Fruit fly (Drosophila melanogaster) whole organism, embryonic: ENCODE measurements around the gene CG15153.

ENCODE experiments used
- Bgb ChIP-seq: fragments of 200-800 bp; sonication (Bioruptor generic); IDR thresholded peaks from 2 replicates; pipeline ENCODE4 v1.3.6; 2022; ENCODE audit warnings: missing biosample characterization, missing genetic modification characterization; ENCODE audit not compliant: partially characterized antibody
- CG11723 ChIP-seq: fragments of 200-800 bp; sonication (Bioruptor generic); optimal IDR thresholded peaks from 2 replicates; lab custom pipeline; 2017; ENCODE audit warnings: missing biosample characterization, mild to moderate bottlenecking, missing genetic modification characterization
- CG12219 ChIP-seq: fragments of 200-800 bp; sonication (Bioruptor generic); optimal IDR thresholded peaks from 3 replicates; lab custom pipeline; 2018; ENCODE audit warnings: missing biosample characterization, mild to moderate bottlenecking, missing genetic modification characterization
- CG12391 ChIP-seq: fragments of 200-800 bp; sonication (Bioruptor generic); optimal IDR thresholded peaks from 3 replicates; lab custom pipeline; 2018; ENCODE audit warnings: missing biosample characterization, mild to moderate bottlenecking, missing genetic modification characterization, moderate library complexity
- CG13123 ChIP-seq: fragments of 200-800 bp; sonication (Bioruptor generic); optimal IDR thresholded peaks from 2 replicates; lab custom pipeline; 2016; ENCODE audit warnings: missing biosample characterization, missing genetic modification characterization
- CG14441 ChIP-seq: fragments of 200-800 bp; sonication (Bioruptor generic); IDR thresholded peaks from 2 replicates; pipeline ENCODE4 v1.3.6; 2022; ENCODE audit warnings: missing biosample characterization, missing genetic modification characterization
- CG17361 ChIP-seq: fragments of 200-800 bp; sonication (Bioruptor generic); IDR thresholded peaks from 3 replicates; pipeline ENCODE4 v1.3.6; 2022; ENCODE audit warnings: missing biosample characterization, missing genetic modification characterization
- CG2129 ChIP-seq: fragments of 200-800 bp; sonication (Bioruptor generic); IDR thresholded peaks from 2 replicates; pipeline ENCODE4 v1.3.6; 2022; ENCODE audit warnings: missing biosample characterization, missing genetic modification characterization; ENCODE audit not compliant: partially characterized antibody
- CG30403 ChIP-seq: fragments of 200-800 bp; sonication (Bioruptor generic); optimal IDR thresholded peaks from 3 replicates; lab custom pipeline; 2016; ENCODE audit warnings: missing biosample characterization, missing genetic modification characterization
- CG31441 ChIP-seq: fragments of 200-800 bp; sonication (Bioruptor generic); IDR thresholded peaks from 2 replicates; pipeline ENCODE4 v1.3.6; 2022; ENCODE audit warnings: missing biosample characterization, missing genetic modification characterization
- CG32532 ChIP-seq: fragments of 200-800 bp; sonication (Bioruptor generic); IDR thresholded peaks from 2 replicates; pipeline ENCODE4 v1.3.6; 2022; ENCODE audit warnings: missing biosample characterization, missing genetic modification characterization
- CG3838 ChIP-seq: fragments of 200-800 bp; sonication (Bioruptor generic); optimal IDR thresholded peaks from 3 replicates; lab custom pipeline; 2016; ENCODE audit warnings: missing biosample characterization, missing genetic modification characterization
- CG4328 ChIP-seq: fragments of 200-800 bp; sonication (Bioruptor generic); optimal IDR thresholded peaks from 3 replicates; lab custom pipeline; 2017; ENCODE audit warnings: missing biosample characterization, missing genetic modification reagents, missing genetic modification characterization
- CG5180 ChIP-seq: fragments of 200-800 bp; sonication (Bioruptor generic); optimal IDR thresholded peaks from 3 replicates; lab custom pipeline; 2017; ENCODE audit warnings: missing biosample characterization, missing genetic modification characterization, mild to moderate bottlenecking, moderate library complexity, missing genetic modification reagents
- CG7839 ChIP-seq: fragments of 200-800 bp; sonication (Bioruptor generic); optimal IDR thresholded peaks from 3 replicates; lab custom pipeline; 2018; ENCODE audit warnings: missing biosample characterization, mild to moderate bottlenecking, missing genetic modification characterization, moderate library complexity
- CG8089 ChIP-seq: fragments of 200-800 bp; sonication (Bioruptor generic); optimal IDR thresholded peaks from 3 replicates; lab custom pipeline; 2016; ENCODE audit warnings: missing biosample characterization, missing genetic modification characterization
- Deaf1 ChIP-seq: fragments of 200-800 bp; optimal IDR thresholded peaks from 3 replicates; lab custom pipeline; 2019; ENCODE audit warnings: missing biosample characterization, mild to moderate bottlenecking, missing genetic modification characterization, moderate library complexity
- E2f2 ChIP-seq: fragments of 200-800 bp; sonication (Bioruptor generic); IDR thresholded peaks from 2 replicates; pipeline ENCODE4 v1.3.6; 2022; ENCODE audit warnings: missing biosample characterization, missing genetic modification characterization
- Eip74EF ChIP-seq, 2 experiments: fragments of 200-800 bp in 1 of 2; fragments of >200 bp in 1 of 2; sonication (Bioruptor generic) in 1 of 2; optimal IDR thresholded peaks; 2 replicates each; lab custom pipeline; 2017 to 2019; ENCODE audit warnings: missing biosample characterization in 2 of 2, missing genetic modification characterization in 2 of 2, mild to moderate bottlenecking in 1 of 2, moderate library complexity in 1 of 2
- Fer2 ChIP-seq: fragments of 200-800 bp; sonication (Bioruptor generic); optimal IDR thresholded peaks from 2 replicates; lab custom pipeline; 2018; ENCODE audit warnings: missing biosample characterization, mild to moderate bottlenecking, missing genetic modification characterization, moderate library complexity
- Gsc ChIP-seq: fragments of 200-800 bp; sonication (Bioruptor generic); IDR thresholded peaks from 2 replicates; pipeline ENCODE4 v1.3.6; 2022; ENCODE audit warnings: missing biosample characterization, missing genetic modification characterization
- Gug ChIP-seq: fragments of 200-800 bp; sonication (Bioruptor generic); IDR thresholded peaks from 4 replicates; pipeline ENCODE4 v1.3.6; 2022; ENCODE audit warnings: missing biosample characterization, missing genetic modification characterization
- H15 ChIP-seq: fragments of 200-800 bp; sonication (Bioruptor generic); IDR thresholded peaks from 3 replicates; pipeline ENCODE4 v1.3.6; 2022; ENCODE audit warnings: missing biosample characterization, missing genetic modification characterization
- Lhr ChIP-seq: fragments of 200-800 bp; sonication (Bioruptor generic); optimal IDR thresholded peaks from 3 replicates; lab custom pipeline; 2017; ENCODE audit warnings: mild to moderate bottlenecking, missing biosample characterization, missing genetic modification reagents, missing genetic modification characterization
- MBD-R2 ChIP-seq: fragments of 200-800 bp; sonication (Bioruptor generic); IDR thresholded peaks from 2 replicates; pipeline ENCODE4 v1.3.6; 2022; ENCODE audit warnings: missing biosample characterization, missing genetic modification characterization
- Mad ChIP-seq: fragments of 200-800 bp; sonication (Bioruptor generic); optimal IDR thresholded peaks from 2 replicates; lab custom pipeline; 2016; ENCODE audit warnings: missing biosample characterization, missing genetic modification characterization
- NFAT ChIP-seq: fragments of 200-800 bp; sonication (Bioruptor generic); IDR thresholded peaks from 2 replicates; pipeline ENCODE4 v1.3.6; 2022; ENCODE audit warnings: missing biosample characterization, missing genetic modification characterization
- Neu2 ChIP-seq: fragments of 200-800 bp; sonication (Bioruptor generic); optimal IDR thresholded peaks from 3 replicates; lab custom pipeline; 2016; ENCODE audit warnings: missing biosample characterization, missing genetic modification characterization, borderline replicate concordance
- Poxn ChIP-seq: fragments of 200-800 bp; sonication (Bioruptor generic); IDR thresholded peaks from 2 replicates; pipeline ENCODE4 v1.3.6; 2022; ENCODE audit warnings: missing biosample characterization, missing genetic modification characterization
- Rfx ChIP-seq: fragments of 200-800 bp; sonication (Bioruptor generic); IDR thresholded peaks from 2 replicates; pipeline ENCODE4 v1.3.6; 2022; ENCODE audit warnings: missing biosample characterization, missing genetic modification characterization
- Rx ChIP-seq: fragments of 200-800 bp; sonication (Bioruptor generic); IDR thresholded peaks from 2 replicates; pipeline ENCODE4 v1.3.6; 2022; ENCODE audit warnings: missing biosample characterization, missing genetic modification characterization
- ac ChIP-seq: fragments of 200-800 bp; sonication (Bioruptor generic); optimal IDR thresholded peaks from 3 replicates; lab custom pipeline; 2017; ENCODE audit warnings: missing biosample characterization, mild to moderate bottlenecking, missing genetic modification characterization
- grn ChIP-seq: fragments of 200-800 bp; sonication (Bioruptor generic); optimal IDR thresholded peaks from 3 replicates; lab custom pipeline; 2017; ENCODE audit warnings: missing biosample characterization, missing genetic modification characterization
- gt ChIP-seq: fragments of 200-800 bp; sonication (Bioruptor generic); IDR thresholded peaks from 2 replicates; pipeline ENCODE4 v1.3.6; 2022; ENCODE audit warnings: missing biosample characterization, missing genetic modification characterization
- ken ChIP-seq: fragments of 200-800 bp; sonication (Bioruptor generic); IDR thresholded peaks from 3 replicates; pipeline ENCODE4 v1.3.6; 2022; ENCODE audit warnings: missing biosample characterization, missing genetic modification characterization
- knrl ChIP-seq: fragments of 200-800 bp; sonication (Bioruptor generic); IDR thresholded peaks from 3 replicates; pipeline ENCODE4 v1.3.6; 2022; ENCODE audit warnings: missing biosample characterization, missing genetic modification characterization; ENCODE audit not compliant: partially characterized antibody
- nerfin-1 ChIP-seq: fragments of 200-800 bp; sonication (Bioruptor generic); optimal IDR thresholded peaks from 3 replicates; lab custom pipeline; 2019; ENCODE audit warnings: missing biosample characterization, mild to moderate bottlenecking, missing genetic modification characterization, moderate library complexity
- oc ChIP-seq: fragments of 200-800 bp; sonication (Bioruptor generic); optimal IDR thresholded peaks from 2 replicates; lab custom pipeline; 2018; ENCODE audit warnings: missing biosample characterization, mild to moderate bottlenecking, missing genetic modification characterization, moderate library complexity
- odd ChIP-seq: fragments of 200-800 bp; sonication (Bioruptor generic); optimal IDR thresholded peaks from 2 replicates; lab custom pipeline; 2017; ENCODE audit warnings: missing biosample characterization, mild to moderate bottlenecking, missing genetic modification characterization
- pho ChIP-seq: fragments of 200-800 bp; sonication (Bioruptor generic); optimal IDR thresholded peaks from 2 replicates; lab custom pipeline; 2016; ENCODE audit warnings: missing biosample characterization, missing genetic modification characterization
- psq ChIP-seq: fragments of 200-800 bp; sonication (Bioruptor generic); optimal IDR thresholded peaks from 2 replicates; lab custom pipeline; 2017; ENCODE audit warnings: missing biosample characterization, missing genetic modification characterization
- sc ChIP-seq, 3 experiments: fragments of >200 bp in 2 of 3; fragments of 200-800 bp in 1 of 3; sonication (Bioruptor generic) in 1 of 3; optimal IDR thresholded peaks; 2 replicates in 2 of 3; 3 replicates in 1 of 3; lab custom pipeline; 2017; ENCODE audit warnings: mild to moderate bottlenecking in 1 of 3, missing biosample characterization in 1 of 3, missing genetic modification characterization in 1 of 3, missing genetic modification reagents in 1 of 3
- sim ChIP-seq: fragments of 200-800 bp; sonication (Bioruptor generic); IDR thresholded peaks from 2 replicates; pipeline ENCODE4 v1.3.6; 2022; ENCODE audit warnings: missing biosample characterization, missing genetic modification characterization
- sisA ChIP-seq: fragments of 200-800 bp; sonication (Bioruptor generic); IDR thresholded peaks from 2 replicates; pipeline ENCODE4 v1.3.6; 2022; ENCODE audit warnings: missing biosample characterization, missing genetic modification characterization
- slou ChIP-seq: fragments of 200-800 bp; sonication (Bioruptor generic); optimal IDR thresholded peaks from 3 replicates; lab custom pipeline; 2016; ENCODE audit warnings: missing biosample characterization, missing genetic modification characterization
- sqz ChIP-seq: fragments of 200-800 bp; sonication (Bioruptor generic); optimal IDR thresholded peaks from 3 replicates; lab custom pipeline; 2018; ENCODE audit warnings: missing biosample characterization, mild to moderate bottlenecking, missing genetic modification characterization
- sug ChIP-seq: fragments of 200-800 bp; optimal IDR thresholded peaks from 2 replicates; lab custom pipeline; 2019; ENCODE audit warnings: missing biosample characterization, mild to moderate bottlenecking, missing genetic modification characterization, moderate library complexity
- tna ChIP-seq: fragments of 200-800 bp; sonication (Bioruptor generic); IDR thresholded peaks from 2 replicates; pipeline ENCODE4 v1.3.6; 2022; ENCODE audit warnings: missing biosample characterization, missing genetic modification characterization; ENCODE audit not compliant: partially characterized antibody

The CG15153 gene

dm6 chr2L:18121367-18122230 is 29.5 kb upstream of the CG15153 start (continued):
- TF ChIP-seq CG8089 (GFP tag; lab: Kevin White, UChicago) (no peak), CG31441 (peak; percentile 53), knrl (GFP tag; lab: Robert Waterston, UW) (no peak), MBD-R2 (GFP tag; lab: Robert Waterston, UW) (no peak), Gsc (no peak), Rx (peak; percentile 5; the same call in 1 of the 2 replicates), CG11723 (GFP tag; lab: Kevin White, UChicago) (no peak), Fer2 (tag; lab: Kevin White, UChicago) (no peak), pho (GFP tag; lab: Kevin White, UChicago) (peak; percentile 17), CG30403 (peak; percentile 43), CG7839 (tag; lab: Kevin White, UChicago) (peak; percentile 63), nerfin-1 (no peak), odd (no peak), Bgb (GFP tag; lab: Robert Waterston, UW) (no peak), NFAT (0 out of 2 replicates have a peak, but pooled peaks have one; percentile 11), H15 (GFP tag; lab: Robert Waterston, UW) (0 out of 3 replicates have a peak, but pooled peaks have one; percentile 24), Deaf1 (no peak), CG2129 (GFP tag; lab: Robert Waterston, UW) (no peak), Mad (GFP tag; lab: Kevin White, UChicago) (no peak), Poxn (GFP tag; lab: Robert Waterston, UW) (no peak), Rfx (GFP tag; lab: Robert Waterston, UW) (peak; percentile 44; the same call in 1 of the 2 replicates), sisA (GFP tag; lab: Robert Waterston, UW) (peak; percentile 38; the same call in 1 of the 2 replicates), E2f2 (GFP tag; lab: Robert Waterston, UW) (0 out of 2 replicates have a peak, but pooled peaks have one; percentile 19), CG13123 (GFP tag; lab: Kevin White, UChicago) (no peak), sug (no peak), ac (no peak), gt (no peak), oc (tag; lab: Kevin White, UChicago) (no peak), slou (GFP tag; lab: Kevin White, UChicago) (peak; percentile 22), Eip74EF (GFP tag; optimal IDR thresholded peaks at IDR 0.05; lab: Kevin White, UChicago) (peak in 1 of 2 experiments; percentile 8), Gug (GFP tag; lab: Robert Waterston, UW) (peak; percentile 36; the same call in 2 of the 4 replicates), CG12391 (no peak), ken (GFP tag; lab: Robert Waterston, UW) (no peak), sc (optimal IDR thresholded peaks at IDR 0.05; lab: Kevin White, UChicago) (no peak), sc (GFP tag; optimal IDR thresholded peaks at IDR 0.05; lab: Kevin White, UChicago) (no peak), CG4328 (GFP tag; lab: Kevin White, UChicago) (no peak), CG32532 (GFP tag; lab: Robert Waterston, UW) (peak; percentile 55; the same call in 1 of the 2 replicates), psq (no peak), CG17361 (GFP tag; lab: Robert Waterston, UW) (no peak), tna (no peak), sqz (no peak), CG14441 (GFP tag; lab: Robert Waterston, UW) (0 out of 2 replicates have a peak, but pooled peaks have one; percentile 39), grn (no peak), CG5180 (GFP tag; lab: Kevin White, UChicago) (peak; percentile 10), sim (GFP tag; lab: Robert Waterston, UW) (no peak), Neu2 (GFP tag; lab: Kevin White, UChicago) (no peak), Lhr (no peak), CG3838 (no peak), CG12219 (GFP tag; lab: Kevin White, UChicago) (peak; percentile 12)
